Worm (Caenorhabditis elegans) whole organism, L4 larva: ENCODE results near the gene T26G10.3.
"Not testable (repeated sequence)": the region's sequence is repeated elsewhere in the genome, so short reads cannot be mapped to it uniquely, and the experiment has no call there.

Experiments used
- fos-1 ChIP-seq: fragments of 150-350 bp; optimal IDR thresholded peaks from 2 replicates; lab custom pipeline; 2014; ENCODE audit warnings: missing biosample characterization, missing genetic modification characterization
- hlh-30 ChIP-seq: sonication (generic microtip); optimal IDR thresholded peaks from 2 replicates; lab custom pipeline; 2017; ENCODE audit warnings: antibody characterized with exemption, mild to moderate bottlenecking, missing genetic modification characterization, missing compliant biosample characterization; ENCODE audit not compliant: insufficient read depth
- ztf-11 ChIP-seq: fragments of 150-350 bp; optimal IDR thresholded peaks from 2 replicates; lab custom pipeline; 2014; ENCODE audit warnings: missing biosample characterization, missing genetic modification characterization

ce11 chrIII:9445699-9446098 lies 32.5 kb upstream of the T26G10.3 start:
- not testable (repeated sequence) for TF ChIP-seq ztf-11; hlh-30 (tag; lab: Kevin White, UChicago); fos-1 (tag; lab: Kevin White, UChicago)
